Worm (Caenorhabditis elegans) whole organism, L4 larva: ENCODE measurements around the gene ell-1.

ENCODE experiments used
- F49E8.2 ChIP-seq: sonication (generic microtip); optimal IDR thresholded peaks from 2 replicates; lab custom pipeline; 2016; ENCODE audit warnings: missing compliant biosample characterization, mild to moderate bottlenecking, missing genetic modification characterization, borderline replicate concordance
- ceh-82 ChIP-seq: sonication (generic microtip); optimal IDR thresholded peaks from 2 replicates; lab custom pipeline; 2017; ENCODE audit warnings: missing biosample characterization, missing genetic modification characterization

ce11 chrIV:4397111-4397510 lies 2.9 kb downstream of the ell-1 start:
- TF ChIP-seq ceh-82 (tag; lab: Kevin White, UChicago) (no peak), F49E8.2 (tag; lab: Kevin White, UChicago) (no peak)
